Fruit fly (Drosophila melanogaster) whole organism: ENCODE data around the gene RhoGDI.

Experiments used
- Dll ChIP-seq: fragments of >200 bp; optimal IDR thresholded peaks from 2 replicates; lab custom pipeline; 2017
- EcR ChIP-seq, 2 experiments: fragments of >200 bp; optimal IDR thresholded peaks; 2 replicates each; lab custom pipeline; 2017; ENCODE audit warnings: missing biosample characterization in 2 of 2, missing genetic modification characterization in 2 of 2, missing genetic modification reagents in 2 of 2
- pan ChIP-seq: fragments of >200 bp; optimal IDR thresholded peaks from 2 replicates; lab custom pipeline; 2017
- psq ChIP-seq: fragments of >200 bp; optimal IDR thresholded peaks from 2 replicates; lab custom pipeline; 2017
- usp ChIP-seq: fragments of >200 bp; optimal IDR thresholded peaks from 2 replicates; lab custom pipeline; 2017; ENCODE audit warnings: missing biosample characterization, missing genetic modification characterization, mixed read lengths

- TF ChIP-seq usp: no peak
- no peak for TF ChIP-seq psq (lab: Kevin White, UChicago)
- TF ChIP-seq pan: no peak
- TF ChIP-seq Dll (lab: Kevin White, UChicago): no peak
- no peak for TF ChIP-seq EcR (GFP tag; optimal IDR thresholded peaks at IDR 0.05; lab: Kevin White, UChicago)
Measured at dm6 chr3L:19954426-19954825, 25.9 kb downstream of the RhoGDI start, which contains the start of gene CG42654.
